Worm (Caenorhabditis elegans): ENCODE measurements around the gene pde-2.

The pde-2 gene

ce11 chrIII:8946285-8946684 is 35.4 kb downstream of the pde-2 start:
- no peak for TF ChIP-seq med-1 (GFP tag; optimal IDR thresholded peaks at IDR 0.05; ENCODE audit: insufficient read depth)
- no peak for TF ChIP-seq ztf-29 (GFP tag; IDR thresholded peaks at IDR 0.05)

- TF ChIP-seq ztf-23 (GFP tag; IDR thresholded peaks at IDR 0.05): no peak
- no peak for TF ChIP-seq med-1 (GFP tag; optimal IDR thresholded peaks at IDR 0.05; ENCODE audit: insufficient read depth)
- TF ChIP-seq flt-1 (GFP tag; IDR thresholded peaks at IDR 0.05): no peak
- TF ChIP-seq ref-1 (GFP tag; conservative IDR thresholded peaks at IDR 0.05): no peak
- no peak for TF ChIP-seq tab-1 (GFP tag; IDR thresholded peaks at IDR 0.05)
- TF ChIP-seq T22C8.4 (GFP tag; IDR thresholded peaks at IDR 0.05): no peak
- TF ChIP-seq klf-2 (GFP tag; conservative IDR thresholded peaks at IDR 0.05): no peak
- TF ChIP-seq ztf-29 (GFP tag; IDR thresholded peaks at IDR 0.05): no peak
These were observed 37.3 kb downstream of the pde-2 start, which contains the start of gene dhrr-1 for ce11 chrIII:8944357-8944756. TSS of gene dhrr-1 (plus strand) at chrIII:8944657.

DNA sequence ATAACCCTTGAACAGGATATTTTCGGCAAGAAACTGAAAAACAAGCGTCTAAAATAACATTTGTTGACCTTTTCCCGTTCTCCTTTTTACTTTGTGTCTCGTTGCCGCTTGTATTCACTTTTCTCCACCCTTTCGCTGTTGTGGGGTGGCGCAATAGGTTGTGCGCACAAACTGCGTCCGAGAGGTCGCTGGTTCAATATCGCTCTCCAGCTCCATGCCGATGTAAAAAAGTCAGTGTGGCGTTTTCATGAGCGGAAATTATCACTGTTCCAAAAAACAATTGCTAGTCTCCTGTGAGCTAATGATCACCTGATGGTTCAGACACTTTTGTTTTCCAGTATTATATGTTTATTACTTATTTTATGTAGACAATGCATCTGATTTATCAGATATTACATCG is 44.1 kb downstream of the pde-2 start:
- TF ChIP-seq klf-2 (GFP tag; conservative IDR thresholded peaks at IDR 0.05): peak; percentile 92
- peak; percentile 95 for TF ChIP-seq ztf-23 (GFP tag; IDR thresholded peaks at IDR 0.05)
- TF ChIP-seq T22C8.4 (GFP tag; IDR thresholded peaks at IDR 0.05): peak; percentile 87
- peak; percentile 89 for TF ChIP-seq ref-1 (GFP tag; conservative IDR thresholded peaks at IDR 0.05)
- TF ChIP-seq tab-1 (GFP tag; IDR thresholded peaks at IDR 0.05): peak; percentile 93
- TF ChIP-seq med-1 (GFP tag; optimal IDR thresholded peaks at IDR 0.05; ENCODE audit: insufficient read depth): peak; percentile 54
- TF ChIP-seq flt-1 (GFP tag; IDR thresholded peaks at IDR 0.05): peak; percentile 96
- peak; percentile 91 for TF ChIP-seq cog-1 (tag; optimal IDR thresholded peaks at IDR 0.05)
- peak; percentile 94 for TF ChIP-seq ztf-29 (GFP tag; IDR thresholded peaks at IDR 0.05)

DNA sequence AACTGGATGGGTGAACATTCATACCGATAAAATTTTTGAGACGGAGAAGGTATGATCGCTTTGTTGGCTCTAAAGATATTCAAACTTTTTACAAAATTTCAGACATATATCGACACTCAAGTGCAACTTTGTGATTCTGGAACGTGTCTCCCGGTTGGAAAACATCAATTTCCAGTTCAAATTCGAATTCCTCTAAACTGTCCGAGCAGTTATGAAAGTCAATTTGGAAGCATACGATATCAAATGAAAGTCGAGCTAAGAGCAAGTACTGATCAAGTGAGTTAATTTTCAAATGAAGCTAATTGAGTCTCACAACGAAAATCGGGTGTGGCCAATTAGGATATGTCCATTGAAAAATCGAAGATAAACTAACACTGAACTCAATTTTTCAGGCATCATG is 47.3 kb downstream of the pde-2 start:
- TF ChIP-seq ztf-29 (GFP tag; IDR thresholded peaks at IDR 0.05) (no peak), ref-1 (GFP tag; conservative IDR thresholded peaks at IDR 0.05) (no peak), flt-1 (GFP tag; IDR thresholded peaks at IDR 0.05) (no peak), klf-2 (GFP tag; conservative IDR thresholded peaks at IDR 0.05) (no peak), ztf-23 (GFP tag; IDR thresholded peaks at IDR 0.05) (no peak), med-1 (GFP tag; optimal IDR thresholded peaks at IDR 0.05; ENCODE audit: insufficient read depth) (no peak), T22C8.4 (GFP tag; IDR thresholded peaks at IDR 0.05) (no peak), cog-1 (tag; optimal IDR thresholded peaks at IDR 0.05) (no peak), tab-1 (GFP tag; IDR thresholded peaks at IDR 0.05) (no peak)

- TF ChIP-seq tab-1 (GFP tag; IDR thresholded peaks at IDR 0.05) (no peak), T22C8.4 (GFP tag; IDR thresholded peaks at IDR 0.05) (no peak), med-1 (GFP tag; optimal IDR thresholded peaks at IDR 0.05; ENCODE audit: insufficient read depth) (no peak), klf-2 (GFP tag; conservative IDR thresholded peaks at IDR 0.05) (no peak), ztf-23 (GFP tag; IDR thresholded peaks at IDR 0.05) (no peak), ztf-29 (GFP tag; IDR thresholded peaks at IDR 0.05) (no peak), flt-1 (GFP tag; IDR thresholded peaks at IDR 0.05) (no peak), cog-1 (tag; optimal IDR thresholded peaks at IDR 0.05) (no peak), ref-1 (GFP tag; conservative IDR thresholded peaks at IDR 0.05) (no peak)
These were observed 48.0 kb downstream of the pde-2 start for ce11 chrIII:8933696-8934095.

DNA sequence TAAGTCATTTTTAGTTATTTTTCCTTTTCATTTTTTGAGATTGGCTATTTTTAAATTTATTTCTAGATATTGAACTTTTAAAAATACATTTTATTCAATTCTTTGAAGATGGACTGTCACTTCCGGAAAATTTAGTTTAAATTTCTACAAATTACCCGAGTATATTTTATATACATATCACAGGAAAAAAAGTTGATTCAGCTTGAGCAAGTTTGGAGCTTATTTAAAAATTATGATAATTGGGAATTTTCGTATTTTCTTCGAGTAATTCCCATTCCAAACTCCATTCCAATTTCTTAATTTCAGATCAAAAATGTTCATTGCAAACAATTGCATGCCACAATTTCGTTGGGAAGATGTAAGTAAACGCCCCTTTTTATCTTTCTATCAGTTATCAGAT is 52.0 kb downstream of the pde-2 start, which contains the start of gene arrd-15:
Gene arrd-15, plus strand, starts transcription at position 301 of the 400 bp plus-strand sequence.
- TF ChIP-seq T22C8.4 (GFP tag; IDR thresholded peaks at IDR 0.05) (no peak), cog-1 (tag; optimal IDR thresholded peaks at IDR 0.05) (no peak), med-1 (GFP tag; optimal IDR thresholded peaks at IDR 0.05; ENCODE audit: insufficient read depth) (no peak), flt-1 (GFP tag; IDR thresholded peaks at IDR 0.05) (no peak), ztf-23 (GFP tag; IDR thresholded peaks at IDR 0.05) (no peak), klf-2 (GFP tag; conservative IDR thresholded peaks at IDR 0.05) (no peak), ztf-29 (GFP tag; IDR thresholded peaks at IDR 0.05) (no peak), ref-1 (GFP tag; conservative IDR thresholded peaks at IDR 0.05) (no peak), tab-1 (GFP tag; IDR thresholded peaks at IDR 0.05) (no peak)

ce11 chrIII:8926512-8926911 is 55.2 kb downstream of the pde-2 start:
- no peak for TF ChIP-seq cog-1 (tag; optimal IDR thresholded peaks at IDR 0.05)
- TF ChIP-seq klf-2 (GFP tag; conservative IDR thresholded peaks at IDR 0.05): no peak
- no peak for TF ChIP-seq ztf-23 (GFP tag; IDR thresholded peaks at IDR 0.05)
- no peak for TF ChIP-seq flt-1 (GFP tag; IDR thresholded peaks at IDR 0.05)
- no peak for TF ChIP-seq ref-1 (GFP tag; conservative IDR thresholded peaks at IDR 0.05)
- TF ChIP-seq ztf-29 (GFP tag; IDR thresholded peaks at IDR 0.05): no peak
- no peak for TF ChIP-seq T22C8.4 (GFP tag; IDR thresholded peaks at IDR 0.05)
- TF ChIP-seq med-1 (GFP tag; optimal IDR thresholded peaks at IDR 0.05; ENCODE audit: insufficient read depth): no peak
- TF ChIP-seq tab-1 (GFP tag; IDR thresholded peaks at IDR 0.05): no peak

ce11 chrIII:8925539-8925938 is 56.2 kb downstream of the pde-2 start:
- TF ChIP-seq med-1 (GFP tag; optimal IDR thresholded peaks at IDR 0.05; ENCODE audit: insufficient read depth): no peak
- no peak for TF ChIP-seq tab-1 (GFP tag; IDR thresholded peaks at IDR 0.05)
- no peak for TF ChIP-seq flt-1 (GFP tag; IDR thresholded peaks at IDR 0.05)

Data from whole organism, midembryonic.